Fruit fly (Drosophila melanogaster) whole organism, embryonic: ENCODE data around the gene ich.

Source experiments
- Abd-B ChIP-seq: fragments of 200-800 bp; sonication (Bioruptor generic); optimal IDR thresholded peaks from 2 replicates; lab custom pipeline; 2018; ENCODE audit warnings: missing biosample characterization, mild to moderate bottlenecking, missing genetic modification characterization, moderate library complexity
- Adf1 ChIP-seq: fragments of 200-800 bp; sonication (Bioruptor generic); IDR thresholded peaks from 2 replicates; pipeline ENCODE4 v1.3.6; 2022; ENCODE audit warnings: missing biosample characterization, missing genetic modification characterization
- Awh ChIP-seq: fragments of 200-800 bp; sonication (Bioruptor generic); IDR thresholded peaks from 2 replicates; pipeline ENCODE4, ENCODE4 v1.3.6; 2022; ENCODE audit warnings: missing biosample characterization, missing genetic modification characterization
- Bgb ChIP-seq: fragments of 200-800 bp; sonication (Bioruptor generic); IDR thresholded peaks from 2 replicates; pipeline ENCODE4 v1.3.6; 2022; ENCODE audit warnings: missing biosample characterization, missing genetic modification characterization; ENCODE audit not compliant: partially characterized antibody
- Bteb2 ChIP-seq: fragments of 200-800 bp; sonication (Bioruptor generic); optimal IDR thresholded peaks from 2 replicates; lab custom pipeline; 2016; ENCODE audit warnings: missing biosample characterization, missing genetic modification characterization
- CG10267 ChIP-seq: fragments of 200-800 bp; sonication (Bioruptor generic); optimal IDR thresholded peaks from 2 replicates; lab custom pipeline; 2018; ENCODE audit warnings: missing biosample characterization, mild to moderate bottlenecking, missing genetic modification characterization, moderate library complexity
- CG10462 ChIP-seq: fragments of 200-800 bp; sonication (Bioruptor generic); optimal IDR thresholded peaks from 2 replicates; lab custom pipeline; 2016; ENCODE audit warnings: missing biosample characterization, missing genetic modification characterization
- CG11560 ChIP-seq: fragments of 200-800 bp; sonication (Bioruptor generic); IDR thresholded peaks from 3 replicates; pipeline ENCODE4 v1.3.6; 2022; ENCODE audit warnings: missing biosample characterization, missing genetic modification characterization
- CG12104 ChIP-seq: fragments of 200-800 bp; sonication (Bioruptor generic); optimal IDR thresholded peaks from 3 replicates; lab custom pipeline; 2016; ENCODE audit warnings: missing biosample characterization, missing genetic modification characterization
- CG12155 ChIP-seq: fragments of 200-800 bp; sonication (Bioruptor generic); optimal IDR thresholded peaks from 3 replicates; lab custom pipeline; 2016; ENCODE audit warnings: missing biosample characterization, missing genetic modification characterization
- CG13624 ChIP-seq: fragments of 200-800 bp; sonication (Bioruptor generic); optimal IDR thresholded peaks from 2 replicates; lab custom pipeline; 2016; ENCODE audit warnings: missing biosample characterization, missing genetic modification characterization
- CG13894 ChIP-seq: fragments of 200-800 bp; sonication (Bioruptor generic); optimal IDR thresholded peaks from 3 replicates; lab custom pipeline; 2018; ENCODE audit warnings: missing biosample characterization, mild to moderate bottlenecking, missing genetic modification characterization, moderate library complexity
- CG14014 ChIP-seq: fragments of 200-800 bp; sonication (Bioruptor generic); IDR thresholded peaks from 2 replicates; pipeline ENCODE4 v1.3.6; 2022; ENCODE audit warnings: missing biosample characterization, missing genetic modification characterization
- CG14441 ChIP-seq: fragments of 200-800 bp; sonication (Bioruptor generic); IDR thresholded peaks from 2 replicates; pipeline ENCODE4 v1.3.6; 2022; ENCODE audit warnings: missing biosample characterization, missing genetic modification characterization
- CG14710 ChIP-seq: fragments of 200-800 bp; sonication (Bioruptor generic); optimal IDR thresholded peaks from 3 replicates; lab custom pipeline; 2019; ENCODE audit warnings: missing biosample characterization, mild to moderate bottlenecking, missing genetic modification characterization, moderate library complexity
- CG14965 ChIP-seq: fragments of 200-800 bp; sonication (Bioruptor generic); optimal IDR thresholded peaks from 2 replicates; lab custom pipeline; 2016; ENCODE audit warnings: missing biosample characterization, missing genetic modification characterization, borderline replicate concordance
- CG15601 ChIP-seq: fragments of 200-800 bp; sonication (Bioruptor generic); optimal IDR thresholded peaks from 3 replicates; lab custom pipeline; 2019; ENCODE audit warnings: missing biosample characterization, mild to moderate bottlenecking, missing genetic modification characterization, moderate library complexity
- CG1603 ChIP-seq: fragments of 200-800 bp; sonication (Bioruptor generic); optimal IDR thresholded peaks from 2 replicates; lab custom pipeline; 2019; ENCODE audit warnings: missing biosample characterization, mild to moderate bottlenecking, missing genetic modification characterization, moderate library complexity
- CG1832 ChIP-seq: fragments of 200-800 bp; sonication (Bioruptor generic); optimal IDR thresholded peaks from 2 replicates; lab custom pipeline; 2017; ENCODE audit warnings: missing biosample characterization, mild to moderate bottlenecking, missing genetic modification characterization, inconsistent platforms
- CG34224 ChIP-seq: fragments of 200-800 bp; sonication (Bioruptor generic); IDR thresholded peaks from 3 replicates; pipeline ENCODE4 v1.3.6; 2022; ENCODE audit warnings: missing biosample characterization, missing genetic modification characterization; ENCODE audit not compliant: partially characterized antibody
- CG43689 ChIP-seq: fragments of 200-800 bp; sonication (Bioruptor generic); IDR thresholded peaks from 2 replicates; pipeline ENCODE4 v1.3.6; 2022; ENCODE audit warnings: missing biosample characterization, missing genetic modification characterization
- CG7928 ChIP-seq: fragments of 200-800 bp; sonication (Bioruptor generic); optimal IDR thresholded peaks from 2 replicates; lab custom pipeline; 2017; ENCODE audit warnings: missing biosample characterization, mild to moderate bottlenecking, missing genetic modification characterization
- CG7963 ChIP-seq: fragments of 200-800 bp; sonication (Bioruptor generic); IDR thresholded peaks from 3 replicates; pipeline ENCODE4 v1.3.6; 2022; ENCODE audit warnings: missing biosample characterization, missing genetic modification characterization; ENCODE audit not compliant: partially characterized antibody
- CG8359 ChIP-seq: fragments of 200-800 bp; sonication (Bioruptor generic); optimal IDR thresholded peaks from 2 replicates; lab custom pipeline; 2017; ENCODE audit warnings: missing biosample characterization, mild to moderate bottlenecking, missing genetic modification characterization, borderline replicate concordance
- CG9215 ChIP-seq: fragments of 200-800 bp; sonication (Bioruptor generic); IDR thresholded peaks from 2 replicates; pipeline ENCODE4 v1.3.6; 2022; ENCODE audit warnings: missing biosample characterization, missing genetic modification characterization
- CTCF ChIP-seq: fragments of 200-800 bp; sonication (Bioruptor generic); optimal IDR thresholded peaks from 2 replicates; lab custom pipeline; 2017; ENCODE audit warnings: missing biosample characterization, mild to moderate bottlenecking, missing genetic modification characterization, moderate library complexity
- Camta ChIP-seq: fragments of 200-800 bp; sonication (Bioruptor generic); optimal IDR thresholded peaks from 2 replicates; lab custom pipeline; 2016; ENCODE audit warnings: missing biosample characterization, missing genetic modification characterization
- CoRest ChIP-seq: fragments of 200-800 bp; sonication (Bioruptor generic); optimal IDR thresholded peaks from 3 replicates; lab custom pipeline; 2018; ENCODE audit warnings: missing biosample characterization, mild to moderate bottlenecking, missing genetic modification characterization, moderate library complexity
- Dp ChIP-seq: fragments of 200-800 bp; sonication (Bioruptor generic); optimal IDR thresholded peaks from 2 replicates; lab custom pipeline; 2018; ENCODE audit warnings: missing biosample characterization, mild to moderate bottlenecking, missing genetic modification characterization, moderate library complexity
- E2f2 ChIP-seq: fragments of 200-800 bp; sonication (Bioruptor generic); IDR thresholded peaks from 2 replicates; pipeline ENCODE4 v1.3.6; 2022; ENCODE audit warnings: missing biosample characterization, missing genetic modification characterization
- Ets97D ChIP-seq: fragments of 200-800 bp; sonication (Bioruptor generic); optimal IDR thresholded peaks from 3 replicates; lab custom pipeline; 2016; ENCODE audit warnings: missing biosample characterization, missing genetic modification characterization
- Fer1 ChIP-seq: fragments of 200-800 bp; sonication (Bioruptor generic); optimal IDR thresholded peaks from 2 replicates; lab custom pipeline; 2017; ENCODE audit warnings: missing biosample characterization, mild to moderate bottlenecking, missing genetic modification characterization
- HLHmδ ChIP-seq: fragments of 200-800 bp; sonication (Bioruptor generic); optimal IDR thresholded peaks from 2 replicates; lab custom pipeline; 2018; ENCODE audit warnings: missing biosample characterization, mild to moderate bottlenecking, missing genetic modification characterization, moderate library complexity
- MESR4 ChIP-seq: fragments of 200-800 bp; sonication (Bioruptor generic); optimal IDR thresholded peaks from 2 replicates; lab custom pipeline; 2018; ENCODE audit warnings: missing biosample characterization, mild to moderate bottlenecking, missing genetic modification characterization, moderate library complexity
- NC2β ChIP-seq: fragments of 200-800 bp; sonication (Bioruptor generic); optimal IDR thresholded peaks from 2 replicates; lab custom pipeline; 2016; ENCODE audit warnings: missing biosample characterization, missing genetic modification characterization
- Sox100B ChIP-seq: fragments of 200-800 bp; sonication (Bioruptor generic); optimal IDR thresholded peaks from 3 replicates; lab custom pipeline; 2018; ENCODE audit warnings: missing biosample characterization, mild to moderate bottlenecking, missing genetic modification characterization
- YL-1 ChIP-seq: fragments of 200-800 bp; sonication (Bioruptor generic); optimal IDR thresholded peaks from 3 replicates; lab custom pipeline; 2017; ENCODE audit warnings: missing biosample characterization, mild to moderate bottlenecking, missing genetic modification characterization
- amos ChIP-seq: fragments of 200-800 bp; sonication (Bioruptor generic); IDR thresholded peaks from 2 replicates; pipeline ENCODE4 v1.3.6; 2022; ENCODE audit warnings: missing biosample characterization, missing genetic modification characterization; ENCODE audit not compliant: partially characterized antibody
- bigmax ChIP-seq: fragments of 200-800 bp; sonication (Bioruptor generic); optimal IDR thresholded peaks from 2 replicates; lab custom pipeline; 2018; ENCODE audit warnings: missing biosample characterization, mild to moderate bottlenecking, missing genetic modification characterization
- en ChIP-seq: fragments of 200-800 bp; sonication (Bioruptor generic); optimal IDR thresholded peaks from 2 replicates; lab custom pipeline; 2016; ENCODE audit warnings: missing biosample characterization, missing genetic modification characterization
- gfzf ChIP-seq: fragments of 200-800 bp; sonication (Bioruptor generic); optimal IDR thresholded peaks from 2 replicates; lab custom pipeline; 2016; ENCODE audit warnings: missing biosample characterization, mild to moderate bottlenecking, missing genetic modification characterization, moderate library complexity
- gsb ChIP-seq: fragments of 200-800 bp; sonication (Bioruptor generic); IDR thresholded peaks from 2 replicates; pipeline ENCODE4 v1.3.6; 2022; ENCODE audit warnings: missing biosample characterization, missing genetic modification characterization
- her ChIP-seq: fragments of 200-800 bp; sonication (Bioruptor generic); optimal IDR thresholded peaks from 2 replicates; lab custom pipeline; 2016; ENCODE audit warnings: missing biosample characterization, missing genetic modification characterization
- mirr ChIP-seq: fragments of 200-800 bp; sonication (Bioruptor generic); optimal IDR thresholded peaks from 3 replicates; lab custom pipeline; 2018; ENCODE audit warnings: missing biosample characterization, mild to moderate bottlenecking, missing genetic modification characterization
- repo ChIP-seq: fragments of 200-800 bp; sonication (Bioruptor generic); optimal IDR thresholded peaks from 2 replicates; lab custom pipeline; 2016; ENCODE audit warnings: missing biosample characterization, missing genetic modification characterization
- sd ChIP-seq: fragments of 200-800 bp; sonication (Bioruptor generic); optimal IDR thresholded peaks from 3 replicates; lab custom pipeline; 2018; ENCODE audit warnings: missing biosample characterization, mild to moderate bottlenecking, missing genetic modification characterization, moderate library complexity
- sens-2 ChIP-seq: fragments of 200-800 bp; sonication (Bioruptor generic); IDR thresholded peaks from 2 replicates; pipeline ENCODE4 v1.3.6; 2022; ENCODE audit warnings: missing biosample characterization, missing genetic modification characterization
- sna ChIP-seq: fragments of 200-800 bp; sonication (Bioruptor generic); IDR thresholded peaks from 2 replicates; pipeline ENCODE4 v1.3.6; 2022; ENCODE audit warnings: missing biosample characterization, missing genetic modification characterization; ENCODE audit not compliant: partially characterized antibody
- tap ChIP-seq: fragments of 200-800 bp; optimal IDR thresholded peaks from 3 replicates; lab custom pipeline; 2019; ENCODE audit warnings: missing biosample characterization, mild to moderate bottlenecking, missing genetic modification characterization, moderate library complexity
- tna ChIP-seq: fragments of 200-800 bp; sonication (Bioruptor generic); IDR thresholded peaks from 2 replicates; pipeline ENCODE4 v1.3.6; 2022; ENCODE audit warnings: missing biosample characterization, missing genetic modification characterization; ENCODE audit not compliant: partially characterized antibody

ich gene

dm6 chr3R:9003600-9004223, 40.9 kb upstream of the ich start, which contains the start of the genes CG31100 and CG11980 (continued):
- TF ChIP-seq CoRest (tag; lab: Kevin White, UChicago) (peak; percentile 53), Bteb2 (GFP tag; lab: Kevin White, UChicago) (no peak), E2f2 (GFP tag; lab: Robert Waterston, UW) (peak; percentile 74), CG1603 (tag; lab: Kevin White, UChicago) (peak; percentile 55), mirr (GFP tag; lab: Kevin White, UChicago) (no peak), CTCF (GFP tag; lab: Kevin White, UChicago) (peak; percentile 8), CG14965 (GFP tag; lab: Kevin White, UChicago) (no peak), repo (no peak), Camta (GFP tag; lab: Kevin White, UChicago) (no peak), sna (GFP tag; lab: Robert Waterston, UW) (peak; percentile 59; the same call in 1 of the 2 replicates), YL-1 (GFP tag; lab: Kevin White, UChicago) (peak; percentile 78), CG13624 (GFP tag; lab: Kevin White, UChicago) (no peak), CG7928 (GFP tag; lab: Kevin White, UChicago) (no peak), Abd-B (GFP tag; lab: Kevin White, UChicago) (no peak), her (GFP tag; lab: Kevin White, UChicago) (no peak), amos (GFP tag; lab: Robert Waterston, UW) (peak; percentile 77), CG13894 (tag; lab: Kevin White, UChicago) (no peak), CG15601 (peak; percentile 24), CG10267 (tag; lab: Kevin White, UChicago) (peak; percentile 55), CG1832 (GFP tag; lab: Kevin White, UChicago) (no peak), NC2β (GFP tag; lab: Kevin White, UChicago) (peak; percentile 18), Sox100B (no peak), CG34224 (GFP tag; lab: Robert Waterston, UW) (peak; percentile 73), Fer1 (GFP tag; lab: Kevin White, UChicago) (peak; percentile 17), CG12155 (GFP tag; lab: Kevin White, UChicago) (peak; percentile 8), Ets97D (GFP tag; lab: Kevin White, UChicago) (peak; percentile 78), CG9215 (no peak), CG11560 (no peak), en (GFP tag; lab: Kevin White, UChicago) (no peak), tap (no peak), sens-2 (GFP tag; lab: Robert Waterston, UW) (no peak), MESR4 (GFP tag; lab: Kevin White, UChicago) (peak; percentile 77), gfzf (peak; percentile 35), Adf1 (GFP tag; lab: Robert Waterston, UW) (no peak), CG7963 (GFP tag; lab: Robert Waterston, UW) (peak; percentile 57; the same call in 1 of the 3 replicates), gsb (GFP tag; lab: Robert Waterston, UW) (no peak), CG12104 (GFP tag; lab: Kevin White, UChicago) (no peak), tna (GFP tag; lab: Robert Waterston, UW) (0 out of 2 replicates have a peak, but pooled peaks have one; percentile 40), bigmax (GFP tag; lab: Kevin White, UChicago) (peak; percentile 75), Bgb (GFP tag; lab: Robert Waterston, UW) (peak; percentile 84), CG14710 (peak; percentile 79), HLHmδ (GFP tag; lab: Kevin White, UChicago) (no peak), CG14441 (GFP tag; lab: Robert Waterston, UW) (no peak), CG14014 (GFP tag; lab: Robert Waterston, UW) (no peak), Awh (no peak), sd (tag; lab: Kevin White, UChicago) (no peak), CG43689 (GFP tag; lab: Robert Waterston, UW) (no peak), CG10462 (GFP tag; lab: Kevin White, UChicago) (no peak), Dp (GFP tag; lab: Kevin White, UChicago) (peak; percentile 74), CG8359 (GFP tag; lab: Kevin White, UChicago) (no peak)
